Fruit fly (Drosophila melanogaster) whole organism, embryonic: Measurements from ENCODE around the gene CG43055.
A peak's percentile ranks its signal among the peaks of the same experiment; 100 is the strongest.

ENCODE experiments used
- Ada2b ChIP-seq: fragments of 200-800 bp; sonication (Bioruptor generic); IDR thresholded peaks from 2 replicates; pipeline ENCODE4 v1.3.6; 2022; ENCODE audit warnings: missing biosample characterization, missing genetic modification characterization
- CG11696 ChIP-seq: fragments of 200-800 bp; sonication (Bioruptor generic); IDR thresholded peaks from 2 replicates; pipeline ENCODE4 v1.3.6; 2022; ENCODE audit warnings: missing biosample characterization, missing genetic modification characterization
- CG13123 ChIP-seq: fragments of 200-800 bp; sonication (Bioruptor generic); optimal IDR thresholded peaks from 2 replicates; lab custom pipeline; 2016; ENCODE audit warnings: missing biosample characterization, missing genetic modification characterization
- CG13624 ChIP-seq: fragments of 200-800 bp; sonication (Bioruptor generic); optimal IDR thresholded peaks from 2 replicates; lab custom pipeline; 2016; ENCODE audit warnings: missing biosample characterization, missing genetic modification characterization
- CG13775 ChIP-seq: fragments of 200-800 bp; sonication (Bioruptor generic); optimal IDR thresholded peaks from 3 replicates; lab custom pipeline; 2017; ENCODE audit warnings: missing biosample characterization, mild to moderate bottlenecking, missing genetic modification characterization
- CG15269 ChIP-seq: fragments of 200-800 bp; sonication (Bioruptor generic); optimal IDR thresholded peaks from 2 replicates; lab custom pipeline; 2018; ENCODE audit warnings: missing biosample characterization, mild to moderate bottlenecking, missing genetic modification characterization, moderate library complexity
- CG1602 ChIP-seq: fragments of 200-800 bp; sonication (Bioruptor generic); optimal IDR thresholded peaks from 3 replicates; lab custom pipeline; 2016; ENCODE audit warnings: missing biosample characterization, missing genetic modification characterization
- CG1603 ChIP-seq: fragments of 200-800 bp; sonication (Bioruptor generic); optimal IDR thresholded peaks from 2 replicates; lab custom pipeline; 2019; ENCODE audit warnings: missing biosample characterization, mild to moderate bottlenecking, missing genetic modification characterization, moderate library complexity
- CG17568 ChIP-seq: fragments of 200-800 bp; sonication (Bioruptor generic); optimal IDR thresholded peaks from 2 replicates; lab custom pipeline; 2018; ENCODE audit warnings: missing biosample characterization, mild to moderate bottlenecking, missing genetic modification characterization, moderate library complexity
- CG18011 ChIP-seq: fragments of 200-800 bp; sonication (Bioruptor generic); optimal IDR thresholded peaks from 2 replicates; lab custom pipeline; 2017; ENCODE audit warnings: missing biosample characterization, missing genetic modification characterization, mild to moderate bottlenecking, moderate library complexity, missing genotype
- CG2202 ChIP-seq: fragments of 200-800 bp; sonication (Bioruptor generic); optimal IDR thresholded peaks from 2 replicates; lab custom pipeline; 2018; ENCODE audit warnings: missing biosample characterization, mild to moderate bottlenecking, missing genetic modification characterization
- CG30403 ChIP-seq: fragments of 200-800 bp; sonication (Bioruptor generic); optimal IDR thresholded peaks from 3 replicates; lab custom pipeline; 2016; ENCODE audit warnings: missing biosample characterization, missing genetic modification characterization
- CG31365 ChIP-seq: fragments of 200-800 bp; sonication (Bioruptor generic); optimal IDR thresholded peaks from 2 replicates; lab custom pipeline; 2018; ENCODE audit warnings: missing biosample characterization, mild to moderate bottlenecking, missing genetic modification characterization
- CG32532 ChIP-seq: fragments of 200-800 bp; sonication (Bioruptor generic); IDR thresholded peaks from 2 replicates; pipeline ENCODE4 v1.3.6; 2022; ENCODE audit warnings: missing biosample characterization, missing genetic modification characterization
- CG3995 ChIP-seq: fragments of 200-800 bp; sonication (Bioruptor generic); optimal IDR thresholded peaks from 3 replicates; lab custom pipeline; 2016; ENCODE audit warnings: missing biosample characterization, missing genetic modification characterization
- CG42726 ChIP-seq: fragments of 200-800 bp; sonication (Bioruptor generic); IDR thresholded peaks from 2 replicates; pipeline ENCODE4 v1.3.6; 2022; ENCODE audit warnings: missing biosample characterization, missing genetic modification characterization; ENCODE audit not compliant: partially characterized antibody
- CG4854 ChIP-seq: fragments of 200-800 bp; sonication (Bioruptor generic); optimal IDR thresholded peaks from 2 replicates; lab custom pipeline; 2016; ENCODE audit warnings: missing biosample characterization, missing genetic modification characterization, inconsistent platforms
- CG7786 ChIP-seq: fragments of 200-800 bp; sonication (Bioruptor generic); optimal IDR thresholded peaks from 2 replicates; lab custom pipeline; 2016; ENCODE audit warnings: missing biosample characterization, missing genetic modification characterization
- CG8281 ChIP-seq: fragments of 200-800 bp; sonication (Bioruptor generic); optimal IDR thresholded peaks from 2 replicates; lab custom pipeline; 2018; ENCODE audit warnings: missing biosample characterization, mild to moderate bottlenecking, missing genetic modification characterization, moderate library complexity
- CG9817 ChIP-seq: fragments of 200-800 bp; sonication (Bioruptor generic); optimal IDR thresholded peaks from 2 replicates; lab custom pipeline; 2018; ENCODE audit warnings: missing biosample characterization, mild to moderate bottlenecking, missing genetic modification characterization, moderate library complexity
- CG9932 ChIP-seq: fragments of 200-800 bp; sonication (Bioruptor generic); IDR thresholded peaks from 2 replicates; pipeline ENCODE4 v1.3.6; 2022; ENCODE audit warnings: missing biosample characterization, missing genetic modification characterization
- CTCF ChIP-seq: fragments of 200-800 bp; sonication (Bioruptor generic); optimal IDR thresholded peaks from 2 replicates; lab custom pipeline; 2017; ENCODE audit warnings: missing biosample characterization, mild to moderate bottlenecking, missing genetic modification characterization, moderate library complexity
- Dad ChIP-seq: fragments of 200-800 bp; sonication (Bioruptor generic); optimal IDR thresholded peaks from 3 replicates; lab custom pipeline; 2016; ENCODE audit warnings: missing biosample characterization, missing genetic modification characterization
- Dip3 ChIP-seq: fragments of 200-800 bp; sonication (Bioruptor generic); optimal IDR thresholded peaks from 3 replicates; lab custom pipeline; 2016; ENCODE audit warnings: missing biosample characterization, missing genetic modification characterization
- Gsc ChIP-seq: fragments of 200-800 bp; sonication (Bioruptor generic); IDR thresholded peaks from 2 replicates; pipeline ENCODE4 v1.3.6; 2022; ENCODE audit warnings: missing biosample characterization, missing genetic modification characterization
- Hmx ChIP-seq: fragments of 200-800 bp; sonication (Bioruptor generic); optimal IDR thresholded peaks from 2 replicates; lab custom pipeline; 2016; ENCODE audit warnings: missing biosample characterization, missing genetic modification characterization
- Hr78 ChIP-seq, 2 experiments: fragments of 200-800 bp in 1 of 2; fragments of >200 bp in 1 of 2; sonication (Bioruptor generic) in 1 of 2; optimal IDR thresholded peaks; 2 replicates each; lab custom pipeline; 2017 to 2019; ENCODE audit warnings: missing biosample characterization in 2 of 2, missing genetic modification characterization in 2 of 2, mild to moderate bottlenecking in 1 of 2, moderate library complexity in 1 of 2
- MBD-R2 ChIP-seq: fragments of 200-800 bp; sonication (Bioruptor generic); IDR thresholded peaks from 2 replicates; pipeline ENCODE4 v1.3.6; 2022; ENCODE audit warnings: missing biosample characterization, missing genetic modification characterization
- Mad ChIP-seq: fragments of 200-800 bp; sonication (Bioruptor generic); optimal IDR thresholded peaks from 2 replicates; lab custom pipeline; 2016; ENCODE audit warnings: missing biosample characterization, missing genetic modification characterization
- Mrtf ChIP-seq: fragments of 200-800 bp; sonication (Bioruptor generic); IDR thresholded peaks from 3 replicates; pipeline ENCODE4 v1.3.6; 2022; ENCODE audit warnings: missing biosample characterization, missing genetic modification characterization
- NfI ChIP-seq: fragments of 200-800 bp; sonication (Bioruptor generic); optimal IDR thresholded peaks from 3 replicates; lab custom pipeline; 2018; ENCODE audit warnings: missing biosample characterization, mild to moderate bottlenecking, missing genetic modification characterization, moderate library complexity
- Sin3A ChIP-seq: fragments of >200 bp; optimal IDR thresholded peaks from 2 replicates; lab custom pipeline; 2018
- YL-1 ChIP-seq: fragments of 200-800 bp; sonication (Bioruptor generic); optimal IDR thresholded peaks from 3 replicates; lab custom pipeline; 2017; ENCODE audit warnings: missing biosample characterization, mild to moderate bottlenecking, missing genetic modification characterization
- ara ChIP-seq: fragments of 200-800 bp; sonication (Bioruptor generic); IDR thresholded peaks from 2 replicates; pipeline ENCODE4 v1.3.6; 2022; ENCODE audit warnings: missing biosample characterization, missing genetic modification characterization
- bigmax ChIP-seq: fragments of 200-800 bp; sonication (Bioruptor generic); optimal IDR thresholded peaks from 2 replicates; lab custom pipeline; 2018; ENCODE audit warnings: missing biosample characterization, mild to moderate bottlenecking, missing genetic modification characterization
- fd102C ChIP-seq: fragments of 200-800 bp; sonication (Bioruptor generic); optimal IDR thresholded peaks from 2 replicates; lab custom pipeline; 2018; ENCODE audit warnings: missing biosample characterization, mild to moderate bottlenecking, missing genetic modification characterization, moderate library complexity
- fd3F ChIP-seq: fragments of 200-800 bp; sonication (Bioruptor generic); optimal IDR thresholded peaks from 2 replicates; lab custom pipeline; 2018; ENCODE audit warnings: missing biosample characterization, mild to moderate bottlenecking, missing genetic modification characterization, moderate library complexity
- gem ChIP-seq: fragments of 200-800 bp; sonication (Bioruptor generic); optimal IDR thresholded peaks from 2 replicates; lab custom pipeline; 2019; ENCODE audit warnings: missing biosample characterization, mild to moderate bottlenecking, missing genetic modification characterization, moderate library complexity
- inv ChIP-seq: fragments of 200-800 bp; sonication (Bioruptor generic); IDR thresholded peaks from 2 replicates; pipeline ENCODE4 v1.3.6; 2022; ENCODE audit warnings: missing biosample characterization, missing genetic modification characterization; ENCODE audit not compliant: partially characterized antibody
- lov ChIP-seq, 2 experiments: fragments of 200-800 bp in 1 of 2; fragments of >200 bp in 1 of 2; sonication (Bioruptor generic) in 1 of 2; IDR thresholded peaks in 1 of 2; optimal IDR thresholded peaks in 1 of 2; 2 replicates in 1 of 2; 3 replicates in 1 of 2; pipeline versions ENCODE4 v1.3.6 to Lab custom; 2017 to 2022; ENCODE audit warnings: missing biosample characterization in 1 of 2, missing genetic modification characterization in 1 of 2
- nmo ChIP-seq: fragments of 200-800 bp; sonication (Bioruptor generic); optimal IDR thresholded peaks from 2 replicates; lab custom pipeline; 2018; ENCODE audit warnings: missing biosample characterization, mild to moderate bottlenecking, missing genetic modification characterization, moderate library complexity
- pum ChIP-seq: fragments of 200-800 bp; sonication (Bioruptor generic); optimal IDR thresholded peaks from 2 replicates; lab custom pipeline; 2016; ENCODE audit warnings: missing biosample characterization, missing genetic modification characterization
- rib ChIP-seq: fragments of 200-800 bp; sonication (Bioruptor generic); IDR thresholded peaks from 2 replicates; pipeline ENCODE4 v1.3.6; 2022; ENCODE audit warnings: missing biosample characterization, missing genetic modification characterization
- sc ChIP-seq, 3 experiments: fragments of >200 bp in 2 of 3; fragments of 200-800 bp in 1 of 3; sonication (Bioruptor generic) in 1 of 3; optimal IDR thresholded peaks; 2 replicates in 2 of 3; 3 replicates in 1 of 3; lab custom pipeline; 2017; ENCODE audit warnings: mild to moderate bottlenecking in 1 of 3, missing biosample characterization in 1 of 3, missing genetic modification characterization in 1 of 3, missing genetic modification reagents in 1 of 3
- sens-2 ChIP-seq: fragments of 200-800 bp; sonication (Bioruptor generic); IDR thresholded peaks from 2 replicates; pipeline ENCODE4 v1.3.6; 2022; ENCODE audit warnings: missing biosample characterization, missing genetic modification characterization
- sr ChIP-seq: fragments of 200-800 bp; sonication (Bioruptor generic); IDR thresholded peaks from 3 replicates; pipeline ENCODE4 v1.3.6; 2022; ENCODE audit warnings: missing biosample characterization, missing genetic modification characterization
- trem ChIP-seq: fragments of 200-800 bp; optimal IDR thresholded peaks from 3 replicates; lab custom pipeline; 2019; ENCODE audit warnings: missing biosample characterization, mild to moderate bottlenecking, missing genetic modification characterization, moderate library complexity
- zfh1 ChIP-seq: fragments of 200-800 bp; sonication (Bioruptor generic); IDR thresholded peaks from 3 replicates; pipeline ENCODE4 v1.3.6; 2022; ENCODE audit warnings: missing biosample characterization, missing genetic modification characterization

The CG43055 gene

dm6 chr2L:4458119-4459056 is 47.4 kb downstream of the CG43055 start, which contains the start of gene RpL27A (continued):
- TF ChIP-seq nmo (GFP tag; lab: Kevin White, UChicago) (peak; percentile 79), rib (GFP tag; lab: Robert Waterston, UW) (peak; percentile 70), gem (tag; lab: Kevin White, UChicago) (peak; percentile 81), lov (optimal IDR thresholded peaks at IDR 0.05; lab: Kevin White, UChicago) (no peak), lov (GFP tag; IDR thresholded peaks at IDR 0.05; lab: Robert Waterston, UW) (peak; percentile 79; the same call in 2 of the 3 replicates), CG42726 (GFP tag; lab: Robert Waterston, UW) (peak; percentile 53; the same call in 1 of the 2 replicates), CG30403 (GFP tag; lab: Kevin White, UChicago) (peak; percentile 67), fd102C (GFP tag; lab: Kevin White, UChicago) (peak; percentile 58), NfI (peak; percentile 94), CG18011 (GFP tag; lab: Kevin White, UChicago) (peak; percentile 67), Hr78 (GFP tag; optimal IDR thresholded peaks at IDR 0.05; lab: Kevin White, UChicago) (peak in 1 of 2 experiments; percentile 10), zfh1 (peak; percentile 88), sr (GFP tag; lab: Robert Waterston, UW) (peak; percentile 84), CTCF (GFP tag; lab: Kevin White, UChicago) (peak; percentile 32), CG9932 (GFP tag; lab: Robert Waterston, UW) (peak; percentile 76), CG13123 (GFP tag; lab: Kevin White, UChicago) (peak; percentile 99), CG9817 (tag; lab: Kevin White, UChicago) (peak; percentile 71), bigmax (GFP tag; lab: Kevin White, UChicago) (peak; percentile 91), sens-2 (GFP tag; lab: Robert Waterston, UW) (peak; percentile 82), CG8281 (tag; lab: Kevin White, UChicago) (peak; percentile 11), Mrtf (GFP tag; lab: Robert Waterston, UW) (peak; percentile 43; the same call in 1 of the 3 replicates), CG1602 (peak; percentile 47), ara (peak; percentile 73), inv (GFP tag; lab: Robert Waterston, UW) (peak; percentile 47; the same call in 1 of the 2 replicates), CG3995 (GFP tag; lab: Kevin White, UChicago) (peak; percentile 47), Gsc (GFP tag; lab: Robert Waterston, UW) (no peak), Dip3 (GFP tag; lab: Kevin White, UChicago) (peak; percentile 57), CG7786 (peak; percentile 40), CG13775 (GFP tag; lab: Kevin White, UChicago) (peak; percentile 82), sc (optimal IDR thresholded peaks at IDR 0.05; lab: Kevin White, UChicago) (no peak), sc (GFP tag; optimal IDR thresholded peaks at IDR 0.05; lab: Kevin White, UChicago) (peak; percentile 63), MBD-R2 (GFP tag; lab: Robert Waterston, UW) (peak; percentile 56), YL-1 (peak; percentile 99), pum (GFP tag; lab: Kevin White, UChicago) (peak; percentile 4), CG1603 (tag; lab: Kevin White, UChicago) (peak; percentile 87), CG2202 (tag; lab: Kevin White, UChicago) (peak; percentile 77), CG11696 (GFP tag; lab: Robert Waterston, UW) (peak; percentile 77), CG32532 (GFP tag; lab: Robert Waterston, UW) (peak; percentile 84), CG15269 (tag; lab: Kevin White, UChicago) (peak; percentile 75), Ada2b (GFP tag; lab: Robert Waterston, UW) (peak; percentile 56), trem (tag; lab: Kevin White, UChicago) (peak; percentile 44), CG4854 (GFP tag; lab: Kevin White, UChicago) (peak; percentile 61), Mad (GFP tag; lab: Kevin White, UChicago) (peak; percentile 76), Dad (GFP tag; lab: Kevin White, UChicago) (peak; percentile 45), Sin3A (lab: Kevin White, UChicago) (peak; percentile 16), CG31365 (tag; lab: Kevin White, UChicago) (peak; percentile 79), CG17568 (GFP tag; lab: Kevin White, UChicago) (no peak), fd3F (GFP tag; lab: Kevin White, UChicago) (peak; percentile 68), Hmx (peak; percentile 40), CG13624 (GFP tag; lab: Kevin White, UChicago) (peak; percentile 48)
